Worm (Caenorhabditis elegans) whole organism, L1 larva: ENCODE results near the gene cima-1.

ENCODE experiments used
- blmp-1 ChIP-seq: fragments of 150-350 bp; optimal IDR thresholded peaks from 2 replicates; lab custom pipeline; 2014; ENCODE audit warnings: missing biosample characterization, missing genetic modification characterization
- ceh-8 ChIP-seq: fragments of 200-800 bp; sonication (Bioruptor generic); optimal IDR thresholded peaks from 2 replicates; lab custom pipeline; 2018; ENCODE audit warnings: mild to moderate bottlenecking, missing genetic modification characterization, moderate library complexity, missing compliant biosample characterization
- ceh-82 ChIP-seq, 3 experiments: fragments of 150-350 bp in 1 of 3; sonication (generic microtip) in 2 of 3; optimal IDR thresholded peaks; 2 replicates each; lab custom pipeline; 2014 to 2017; ENCODE audit warnings: missing biosample characterization in 3 of 3, missing genetic modification characterization in 3 of 3
- ceh-90 ChIP-seq: sonication (generic microtip); optimal IDR thresholded peaks from 2 replicates; lab custom pipeline; 2016; ENCODE audit warnings: missing genetic modification characterization, missing compliant biosample characterization
- dpl-1 ChIP-seq, 3 experiments: fragments of 150-350 bp in 2 of 3; sonication (generic microtip) in 1 of 3; optimal IDR thresholded peaks; 2 replicates each; lab custom pipeline; 2014 to 2017; ENCODE audit warnings: missing biosample characterization in 3 of 3, missing genetic modification characterization in 3 of 3, missing genetic modification reagents in 3 of 3
- dsc-1 ChIP-seq: sonication (generic microtip); optimal IDR thresholded peaks from 2 replicates; lab custom pipeline; 2016; ENCODE audit warnings: mild to moderate bottlenecking, missing genetic modification characterization, missing compliant biosample characterization
- efl-1 ChIP-seq, 4 experiments: fragments of 150-350 bp; optimal IDR thresholded peaks in 3 of 4; peaks in 1 of 4; 1 replicate in 1 of 4; 2 replicates in 3 of 4; lab custom pipeline; 2014; ENCODE audit warnings: missing biosample characterization in 2 of 4, missing genetic modification characterization in 2 of 4, missing genetic modification reagents in 2 of 4
- efl-3 ChIP-seq: fragments of 200-800 bp; sonication (Bioruptor generic); optimal IDR thresholded peaks from 2 replicates; lab custom pipeline; 2018; ENCODE audit warnings: mild to moderate bottlenecking, missing genetic modification characterization, missing compliant biosample characterization
- egl-13 ChIP-seq: sonication (generic microtip); optimal IDR thresholded peaks from 2 replicates; lab custom pipeline; 2016; ENCODE audit warnings: missing genotype, missing genetic modification reagents, missing genetic modification characterization, missing compliant biosample characterization
- elt-2 ChIP-seq: sonication (generic microtip); optimal IDR thresholded peaks from 2 replicates; lab custom pipeline; 2016; ENCODE audit warnings: missing genetic modification characterization, mild to moderate bottlenecking, inconsistent platforms, missing compliant biosample characterization, missing genetic modification reagents
- elt-3 ChIP-seq, 6 experiments: fragments of 150-350 bp in 1 of 6; sonication (generic microtip); optimal IDR thresholded peaks; 2 replicates each; lab custom pipeline; 2017 to 2018; ENCODE audit warnings: missing biosample characterization in 6 of 6, missing genetic modification characterization in 6 of 6, inconsistent platforms in 1 of 6
- fkh-10 ChIP-seq: sonication (generic microtip); optimal IDR thresholded peaks from 2 replicates; lab custom pipeline; 2017; ENCODE audit warnings: missing biosample characterization, missing genetic modification reagents, missing genetic modification characterization
- fkh-8 ChIP-seq: sonication (generic microtip); optimal IDR thresholded peaks from 2 replicates; lab custom pipeline; 2016; ENCODE audit warnings: mild to moderate bottlenecking, missing genetic modification characterization, missing compliant biosample characterization
- lin-14 ChIP-seq: fragments of 200-800 bp; sonication (Bioruptor generic); optimal IDR thresholded peaks from 2 replicates; lab custom pipeline; 2018; ENCODE audit warnings: mild to moderate bottlenecking, missing genetic modification characterization, moderate library complexity, missing compliant biosample characterization
- lin-35 ChIP-seq, 2 experiments: fragments of 150-350 bp; optimal IDR thresholded peaks; 2 replicates each; lab custom pipeline; 2014; ENCODE audit warnings: missing biosample characterization in 2 of 2, missing genetic modification characterization in 2 of 2, missing genetic modification reagents in 2 of 2
- lsy-2 ChIP-seq, 2 experiments: fragments of 150-350 bp; optimal IDR thresholded peaks; 2 replicates each; lab custom pipeline; 2014; ENCODE audit warnings: missing biosample characterization in 2 of 2, missing genetic modification characterization in 2 of 2
- mdl-1 ChIP-seq, 2 experiments: fragments of 150-350 bp; optimal IDR thresholded peaks; 2 replicates each; lab custom pipeline; 2014 to 2017; ENCODE audit warnings: missing biosample characterization in 2 of 2, missing genetic modification characterization in 2 of 2, inconsistent platforms in 1 of 2
- mef-2 ChIP-seq: fragments of 150-350 bp; optimal IDR thresholded peaks from 2 replicates; lab custom pipeline; 2014; ENCODE audit warnings: missing biosample characterization, missing genetic modification characterization
- mep-1 ChIP-seq: fragments of 150-350 bp; optimal IDR thresholded peaks from 2 replicates; lab custom pipeline; 2014; ENCODE audit warnings: missing biosample characterization, missing genetic modification characterization
- nhr-12 ChIP-seq: sonication (generic microtip); optimal IDR thresholded peaks from 2 replicates; lab custom pipeline; 2017; ENCODE audit warnings: missing biosample characterization, missing genetic modification characterization
- nhr-20 ChIP-seq: sonication (generic microtip); optimal IDR thresholded peaks from 2 replicates; lab custom pipeline; 2016; ENCODE audit warnings: mild to moderate bottlenecking, missing genetic modification characterization, missing compliant biosample characterization
- nhr-47 ChIP-seq: sonication (generic microtip); optimal IDR thresholded peaks from 2 replicates; lab custom pipeline; 2016; ENCODE audit warnings: mild to moderate bottlenecking, missing genetic modification characterization, moderate library complexity, missing compliant biosample characterization
- nhr-71 ChIP-seq: sonication (generic microtip); optimal IDR thresholded peaks from 2 replicates; lab custom pipeline; 2016; ENCODE audit warnings: mild to moderate bottlenecking, missing genetic modification characterization, moderate library complexity, missing compliant biosample characterization
- nhr-77 ChIP-seq: fragments of 150-350 bp; optimal IDR thresholded peaks from 2 replicates; lab custom pipeline; 2014; ENCODE audit warnings: missing biosample characterization, missing genetic modification characterization
- nhr-84 ChIP-seq: sonication (generic microtip); optimal IDR thresholded peaks from 2 replicates; lab custom pipeline; 2017; ENCODE audit warnings: missing biosample characterization, missing genetic modification characterization
- nhr-85 ChIP-seq: sonication (generic microtip); peaks from one replicate; lab custom pipeline; 2016; ENCODE audit warnings: missing genetic modification characterization, inconsistent platforms, missing compliant biosample characterization
- snpc-4 ChIP-seq: fragments of 150-350 bp; optimal IDR thresholded peaks from 2 replicates; lab custom pipeline; 2014; ENCODE audit warnings: missing biosample characterization, missing genetic modification characterization
- sox-4 ChIP-seq: sonication (generic microtip); optimal IDR thresholded peaks from 2 replicates; lab custom pipeline; 2016; ENCODE audit warnings: missing genetic modification characterization, missing compliant biosample characterization
- sup-37 ChIP-seq: fragments of 200-800 bp; sonication (Bioruptor generic); optimal IDR thresholded peaks from 2 replicates; lab custom pipeline; 2018; ENCODE audit warnings: mild to moderate bottlenecking, missing genetic modification characterization, missing compliant biosample characterization
- swsn-7 ChIP-seq: sonication (generic microtip); optimal IDR thresholded peaks from 2 replicates; lab custom pipeline; 2016; ENCODE audit warnings: missing genetic modification characterization, missing compliant biosample characterization
- tbx-2 ChIP-seq: sonication (generic microtip); optimal IDR thresholded peaks from 2 replicates; lab custom pipeline; 2016; ENCODE audit warnings: missing genetic modification characterization, missing compliant biosample characterization
- unc-86 ChIP-seq: sonication (generic microtip); optimal IDR thresholded peaks from 2 replicates; lab custom pipeline; 2016; ENCODE audit warnings: missing genetic modification characterization, missing compliant biosample characterization
- unc-98 ChIP-seq: fragments of 200-800 bp; sonication (Bioruptor generic); IDR thresholded peaks from 2 replicates; pipeline ENCODE4 v1.3.6; 2022; ENCODE audit warnings: missing genetic modification characterization, missing compliant biosample characterization
- zip-4 ChIP-seq: fragments of 200-800 bp; sonication (Bioruptor generic); optimal IDR thresholded peaks from 2 replicates; lab custom pipeline; 2018; ENCODE audit warnings: mild to moderate bottlenecking, missing genetic modification characterization, moderate library complexity, missing compliant biosample characterization
- ztf-11 ChIP-seq, 2 experiments: sonication (generic microtip); optimal IDR thresholded peaks; 2 replicates each; lab custom pipeline; 2016 to 2017; ENCODE audit warnings: missing genetic modification characterization in 2 of 2, missing biosample characterization in 1 of 2, missing compliant biosample characterization in 1 of 2

The cima-1 gene

DNA sequence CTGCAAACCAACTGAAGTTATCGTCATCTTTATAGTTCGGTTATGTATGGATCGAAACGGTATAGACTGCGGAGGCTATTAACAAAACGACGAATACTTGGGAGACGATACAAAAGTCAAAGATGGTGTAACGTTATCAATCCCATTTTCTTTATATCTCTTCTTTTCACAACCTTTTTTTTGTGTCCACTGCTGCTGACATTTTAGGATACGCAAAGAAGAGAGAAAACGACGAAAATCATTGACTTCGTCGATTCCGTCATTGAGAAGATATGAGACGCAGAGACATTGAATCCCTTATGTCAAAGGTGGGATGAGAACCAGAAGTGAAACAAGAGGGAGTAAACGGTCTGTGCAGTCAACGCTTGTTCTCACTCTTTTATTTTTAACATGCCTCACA lies at the start of gene cima-1:
cima-1 (plus strand) TSS at position 340 of the 400 bp plus-strand sequence.
- TF ChIP-seq nhr-85 (tag; lab: Kevin White, UChicago): peak; percentile 68
- TF ChIP-seq blmp-1 (tag; lab: Kevin White, UChicago): peak; percentile 88
- TF ChIP-seq efl-3 (GFP tag; lab: Kevin White, UChicago): no peak
- TF ChIP-seq ceh-8 (GFP tag; lab: Kevin White, UChicago): no peak
- peak in 1 of 2 experiments; percentile 30 for TF ChIP-seq lsy-2 (tag; optimal IDR thresholded peaks at IDR 0.05; lab: Kevin White, UChicago)
- peak in 5 of 6 experiments; percentile 6 to 92 (median 57) for TF ChIP-seq elt-3 (tag; optimal IDR thresholded peaks at IDR 0.05; lab: Kevin White, UChicago)
- peak in 1 of 2 experiments; percentile 5 for TF ChIP-seq lin-35 (GFP tag; optimal IDR thresholded peaks at IDR 0.05; lab: Kevin White, UChicago)
- peak; percentile 36 for TF ChIP-seq mep-1
- TF ChIP-seq, all 84 proteins: peak for 6

DNA sequence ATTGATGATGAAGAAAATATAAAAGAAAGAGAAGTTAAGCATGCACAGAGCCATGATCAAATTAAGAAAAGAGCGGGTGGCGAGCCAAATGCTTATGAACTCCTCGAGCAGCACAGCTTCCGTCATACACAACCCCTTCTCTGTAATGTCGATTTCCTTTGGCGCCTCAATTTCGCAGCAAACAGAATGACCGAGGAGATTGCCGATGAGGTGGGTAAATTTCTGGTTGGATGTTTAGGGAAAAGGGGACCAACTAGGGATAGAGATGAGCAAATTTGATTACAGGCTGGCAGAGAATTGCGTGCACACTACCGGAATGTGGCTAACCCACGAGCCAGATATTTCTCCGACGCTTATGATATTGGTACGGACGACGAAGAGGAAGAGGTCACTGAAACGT lies 45.8 kb upstream of the cima-1 start:
- TF ChIP-seq lin-14 (peak; percentile 4), snpc-4 (tag; lab: Kevin White, UChicago) (no peak)

DNA sequence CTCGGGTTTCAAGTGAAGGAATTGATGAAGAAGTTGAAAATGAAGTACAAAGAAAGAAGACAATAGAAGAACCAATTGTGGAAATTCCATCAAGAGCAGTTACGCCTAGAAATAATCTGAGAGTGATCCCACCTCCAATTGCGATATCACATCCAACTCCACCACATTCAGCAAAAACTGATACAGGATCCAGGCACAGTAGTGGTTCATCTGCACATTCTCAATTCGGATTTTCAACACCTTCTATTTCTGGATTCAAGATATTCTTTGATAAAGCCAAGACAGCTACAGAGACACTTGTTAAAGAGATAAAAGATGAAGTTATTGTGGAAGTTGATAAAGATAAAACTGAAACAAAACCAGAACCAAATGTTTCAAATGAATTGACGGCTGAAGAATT lies 43.1 kb upstream of the cima-1 start:
- TF ChIP-seq sup-37 (no peak), nhr-77 (tag; lab: Kevin White, UChicago) (no peak), mdl-1 (tag; optimal IDR thresholded peaks at IDR 0.05; lab: Kevin White, UChicago) (no peak)

DNA sequence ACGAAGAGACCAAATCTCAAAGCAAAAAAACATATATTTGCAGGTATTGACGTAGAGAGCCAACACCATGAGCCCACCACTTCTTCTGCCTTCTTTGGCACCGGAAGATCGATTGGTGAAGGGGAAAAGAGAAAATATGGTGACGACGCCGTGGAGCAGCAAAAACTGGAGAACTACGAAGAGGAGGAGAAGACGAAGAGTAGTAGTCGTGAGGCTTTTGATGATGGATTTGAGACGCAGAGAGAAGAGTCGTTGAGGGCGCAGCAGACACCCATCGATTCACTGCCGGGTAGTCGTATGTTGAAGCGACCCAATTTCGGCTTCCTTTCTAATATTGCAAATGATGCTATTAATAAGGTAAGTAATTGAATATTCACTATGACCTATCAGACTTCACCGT lies 39.9 kb upstream of the cima-1 start:
- TF ChIP-seq elt-2 (tag; lab: Kevin White, UChicago): no peak
- TF ChIP-seq swsn-7 (tag; lab: Kevin White, UChicago): no peak
- no peak for TF ChIP-seq nhr-12
- TF ChIP-seq nhr-20: no peak
- TF ChIP-seq dpl-1 (GFP tag; optimal IDR thresholded peaks at IDR 0.05; lab: Kevin White, UChicago): no peak
- TF ChIP-seq ceh-82 (tag; optimal IDR thresholded peaks at IDR 0.05; lab: Kevin White, UChicago): peak in 1 of 3 experiments; percentile 49
- no peak for TF ChIP-seq nhr-84 (tag; lab: Kevin White, UChicago)
- TF ChIP-seq zip-4 (GFP tag; lab: Kevin White, UChicago): no peak
- TF ChIP-seq fkh-8 (tag; lab: Kevin White, UChicago): peak; percentile 44
- TF ChIP-seq sox-4 (tag; lab: Kevin White, UChicago): no peak
- TF ChIP-seq egl-13: peak; percentile 29
- no peak for TF ChIP-seq ceh-90 (tag; lab: Kevin White, UChicago)
- TF ChIP-seq nhr-77 (tag; lab: Kevin White, UChicago): no peak
- no peak for TF ChIP-seq unc-98 (GFP tag; lab: Robert Waterston, UW)
- peak; percentile 60 for TF ChIP-seq lin-14
- peak; percentile 6 for TF ChIP-seq nhr-47 (tag; lab: Kevin White, UChicago)

DNA sequence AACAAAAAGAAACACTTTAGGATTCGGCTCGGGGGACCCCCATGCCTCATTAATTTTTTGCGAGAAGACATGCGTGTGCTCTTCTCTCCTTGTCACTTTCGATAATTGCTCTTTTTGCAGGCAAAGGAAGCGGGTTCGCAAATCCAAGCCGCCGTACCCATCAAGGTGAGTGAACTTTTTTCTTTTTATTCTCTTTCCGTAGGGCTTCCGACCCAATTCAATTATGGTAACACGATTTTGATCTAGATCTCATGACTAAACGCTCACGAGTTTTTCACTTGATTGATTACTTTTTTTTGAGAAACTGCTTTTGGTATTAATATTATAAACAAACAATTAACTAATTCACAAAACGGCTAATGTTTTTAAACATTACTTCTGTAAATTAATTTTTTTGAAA lies 38.7 kb upstream of the cima-1 start:
- TF ChIP-seq ceh-8 (GFP tag; lab: Kevin White, UChicago) (peak; percentile 53), fkh-10 (peak; percentile 17), lin-14 (peak; percentile 70), ztf-11 (tag; optimal IDR thresholded peaks at IDR 0.05; lab: Kevin White, UChicago) (no peak), unc-86 (tag; lab: Kevin White, UChicago) (peak; percentile 12), efl-1 (optimal IDR thresholded peaks at IDR 0.05; lab: Kevin White, UChicago) (no peak), efl-1 (GFP tag; optimal IDR thresholded peaks at IDR 0.05 in 1 of 2; lab: Kevin White, UChicago) (peak in 1 of 2 experiments; percentile 3), nhr-47 (tag; lab: Kevin White, UChicago) (peak; percentile 54), swsn-7 (tag; lab: Kevin White, UChicago) (peak; percentile 3), mef-2 (tag; lab: Kevin White, UChicago) (no peak), tbx-2 (tag; lab: Kevin White, UChicago) (peak; percentile 47), dsc-1 (no peak), nhr-71 (tag; lab: Kevin White, UChicago) (peak; percentile 54)
